Fruit fly (Drosophila melanogaster): ENCODE results near the gene Atox1.
A peak's percentile ranks its signal among the peaks of the same experiment; 100 is the strongest.

Atox1 gene

dm6 chr3L:21644176-21644575, 3.4 kb downstream of the Atox1 start:
- TF ChIP-seq CTCF (optimal IDR thresholded peaks at IDR 0.05) (no peak), CG8478 (optimal IDR thresholded peaks at IDR 0.05) (no peak)

- TF ChIP-seq CG8478 (optimal IDR thresholded peaks at IDR 0.05), result no peak
- TF ChIP-seq CTCF (optimal IDR thresholded peaks at IDR 0.05), result no peak
Measured at dm6 chr3L:21644607-21645006, 3.8 kb downstream of the Atox1 start, which contains the start of gene CG43980. Gene CG43980 (plus strand): TSS chr3L:21644958.

dm6 chr3L:21645878-21646277, 5.1 kb downstream of the Atox1 start:
- TF ChIP-seq CG8478 (optimal IDR thresholded peaks at IDR 0.05), result no peak
- no peak for TF ChIP-seq CTCF (optimal IDR thresholded peaks at IDR 0.05)

dm6 chr3L:21647853-21648252, 7.1 kb downstream of the Atox1 start:
- TF ChIP-seq CTCF (optimal IDR thresholded peaks at IDR 0.05), result no peak
- TF ChIP-seq CG8478 (optimal IDR thresholded peaks at IDR 0.05), result no peak

dm6 chr3L:21651412-21651811, 10.6 kb downstream of the Atox1 start:
- TF ChIP-seq CG8478 (optimal IDR thresholded peaks at IDR 0.05) (no peak), CTCF (optimal IDR thresholded peaks at IDR 0.05) (no peak)

dm6 chr3L:21652124-21652523, 11.3 kb downstream of the Atox1 start:
- TF ChIP-seq CTCF (optimal IDR thresholded peaks at IDR 0.05) (no peak), CG8478 (optimal IDR thresholded peaks at IDR 0.05) (no peak)

dm6 chr3L:21652768-21653167, 12.0 kb downstream of the Atox1 start:
- peak; percentile 98 to 100 for TF ChIP-seq CTCF (optimal IDR thresholded peaks at IDR 0.05)
- no peak for TF ChIP-seq CG8478 (optimal IDR thresholded peaks at IDR 0.05)

dm6 chr3L:21666880-21667279, 26.1 kb downstream of the Atox1 start, which contains the start of gene Cpr78E:
Gene Cpr78E (minus strand): TSS chr3L:21666980.
- TF ChIP-seq CG8478 (optimal IDR thresholded peaks at IDR 0.05) (no peak), CTCF (optimal IDR thresholded peaks at IDR 0.05) (no peak)

dm6 chr3L:21667530-21667929, 26.7 kb downstream of the Atox1 start:
- TF ChIP-seq CG8478 (optimal IDR thresholded peaks at IDR 0.05) (no peak), CTCF (optimal IDR thresholded peaks at IDR 0.05) (no peak)

- TF ChIP-seq CTCF (optimal IDR thresholded peaks at IDR 0.05) (no peak), CG8478 (optimal IDR thresholded peaks at IDR 0.05) (no peak)
Measured at dm6 chr3L:21671839-21672238, 31.0 kb downstream of the Atox1 start, which contains the start of gene CG11249. Gene CG11249 (plus strand): TSS chr3L:21672139.

dm6 chr3L:21679687-21680086, 38.9 kb downstream of the Atox1 start, which contains the start of the genes Als2 and CG11248:
Gene Als2 (minus strand): TSS chr3L:21679755.
Gene CG11248 (plus strand): TSS chr3L:21680050.
- TF ChIP-seq CTCF (optimal IDR thresholded peaks at IDR 0.05), result no peak
- no peak for TF ChIP-seq CG8478 (optimal IDR thresholded peaks at IDR 0.05)

dm6 chr3L:21683942-21684341, 43.1 kb downstream of the Atox1 start, which contains the start of gene Sfp78E:
Gene Sfp78E (minus strand): TSS chr3L:21684042.
- TF ChIP-seq CTCF (optimal IDR thresholded peaks at IDR 0.05) (no peak), CG8478 (optimal IDR thresholded peaks at IDR 0.05) (no peak)

dm6 chr3L:21685753-21686152, 45.0 kb downstream of the Atox1 start:
- TF ChIP-seq CTCF (optimal IDR thresholded peaks at IDR 0.05), result no peak
- TF ChIP-seq CG8478 (optimal IDR thresholded peaks at IDR 0.05), result no peak

dm6 chr3L:21688607-21689129, 47.9 kb downstream of the Atox1 start:
- TF ChIP-seq CG8478 (optimal IDR thresholded peaks at IDR 0.05), result no peak
- TF ChIP-seq CTCF (optimal IDR thresholded peaks at IDR 0.05), result no peak
